Fruit fly (Drosophila melanogaster) whole organism, embryonic: ENCODE data around the gene BomT3.

ENCODE experiments used
- Asciz ChIP-seq: fragments of 200-800 bp; sonication (Bioruptor generic); optimal IDR thresholded peaks from 2 replicates; lab custom pipeline; 2017; ENCODE audit warnings: missing biosample characterization, mild to moderate bottlenecking, missing genetic modification characterization, missing genetic modification reagents
- BtbVII ChIP-seq: fragments of 200-800 bp; sonication (Bioruptor generic); optimal IDR thresholded peaks from 3 replicates; lab custom pipeline; 2017; ENCODE audit warnings: missing biosample characterization, mild to moderate bottlenecking, missing genetic modification characterization
- CG10321 ChIP-seq: fragments of 200-800 bp; sonication (Bioruptor generic); IDR thresholded peaks from 2 replicates; pipeline ENCODE4 v1.3.6; 2022; ENCODE audit warnings: missing biosample characterization, missing genetic modification characterization
- CG10366 ChIP-seq: fragments of 200-800 bp; sonication (Bioruptor generic); IDR thresholded peaks from 2 replicates; pipeline ENCODE4 v1.3.6; 2022; ENCODE audit warnings: missing biosample characterization, missing genetic modification characterization
- CG11723 ChIP-seq: fragments of 200-800 bp; sonication (Bioruptor generic); optimal IDR thresholded peaks from 2 replicates; lab custom pipeline; 2017; ENCODE audit warnings: missing biosample characterization, mild to moderate bottlenecking, missing genetic modification characterization
- CG15479 ChIP-seq: fragments of 200-800 bp; sonication (Bioruptor generic); optimal IDR thresholded peaks from 3 replicates; lab custom pipeline; 2019; ENCODE audit warnings: missing biosample characterization, mild to moderate bottlenecking, missing genetic modification characterization, moderate library complexity
- CG16779 ChIP-seq: fragments of 200-800 bp; sonication (Bioruptor generic); IDR thresholded peaks from 2 replicates; pipeline ENCODE4 v1.3.6; 2022; ENCODE audit warnings: missing biosample characterization, missing genetic modification characterization
- CG16815 ChIP-seq: fragments of 200-800 bp; sonication (Bioruptor generic); optimal IDR thresholded peaks from 3 replicates; lab custom pipeline; 2017; ENCODE audit warnings: missing biosample characterization, mild to moderate bottlenecking, missing genetic modification characterization
- CG16863 ChIP-seq: fragments of 200-800 bp; sonication (Bioruptor generic); optimal IDR thresholded peaks from 3 replicates; lab custom pipeline; 2016; ENCODE audit warnings: missing biosample characterization, missing genetic modification characterization
- CG17568 ChIP-seq: fragments of 200-800 bp; sonication (Bioruptor generic); optimal IDR thresholded peaks from 2 replicates; lab custom pipeline; 2018; ENCODE audit warnings: missing biosample characterization, mild to moderate bottlenecking, missing genetic modification characterization, moderate library complexity
- CG18262 ChIP-seq: fragments of 200-800 bp; optimal IDR thresholded peaks from 3 replicates; lab custom pipeline; 2019; ENCODE audit warnings: missing biosample characterization, mild to moderate bottlenecking, missing genetic modification characterization, moderate library complexity
- CG18619 ChIP-seq: fragments of 200-800 bp; sonication (Bioruptor generic); optimal IDR thresholded peaks from 3 replicates; lab custom pipeline; 2017; ENCODE audit warnings: missing biosample characterization, mild to moderate bottlenecking, missing genetic modification characterization
- CG30020 ChIP-seq: fragments of 200-800 bp; optimal IDR thresholded peaks from 2 replicates; lab custom pipeline; 2019; ENCODE audit warnings: missing biosample characterization, mild to moderate bottlenecking, missing genetic modification characterization, moderate library complexity
- CG32767 ChIP-seq: fragments of 200-800 bp; sonication (Bioruptor generic); IDR thresholded peaks from 2 replicates; pipeline ENCODE4 v1.3.6; 2022; ENCODE audit warnings: missing biosample characterization, missing genetic modification characterization
- CG42726 ChIP-seq: fragments of 200-800 bp; sonication (Bioruptor generic); IDR thresholded peaks from 2 replicates; pipeline ENCODE4 v1.3.6; 2022; ENCODE audit warnings: missing biosample characterization, missing genetic modification characterization; ENCODE audit not compliant: partially characterized antibody
- CG5245 ChIP-seq: fragments of 200-800 bp; sonication (Bioruptor generic); optimal IDR thresholded peaks from 3 replicates; lab custom pipeline; 2016; ENCODE audit warnings: missing biosample characterization, missing genetic modification characterization
- CG6175 ChIP-seq: fragments of 200-800 bp; sonication (Bioruptor generic); IDR thresholded peaks from 3 replicates; pipeline ENCODE4 v1.3.6; 2022; ENCODE audit warnings: missing biosample characterization, missing genetic modification characterization
- CG9437 ChIP-seq: fragments of 200-800 bp; sonication (Bioruptor generic); optimal IDR thresholded peaks from 2 replicates; lab custom pipeline; 2018; ENCODE audit warnings: missing biosample characterization, mild to moderate bottlenecking, missing genetic modification characterization
- CHES-1-like ChIP-seq: fragments of 200-800 bp; sonication (Bioruptor generic); optimal IDR thresholded peaks from 2 replicates; lab custom pipeline; 2016; ENCODE audit warnings: missing biosample characterization, missing genetic modification characterization
- Camta ChIP-seq: fragments of 200-800 bp; sonication (Bioruptor generic); optimal IDR thresholded peaks from 2 replicates; lab custom pipeline; 2016; ENCODE audit warnings: missing biosample characterization, missing genetic modification characterization
- Dip3 ChIP-seq: fragments of 200-800 bp; sonication (Bioruptor generic); optimal IDR thresholded peaks from 3 replicates; lab custom pipeline; 2016; ENCODE audit warnings: missing biosample characterization, missing genetic modification characterization
- Doc2 ChIP-seq: fragments of 200-800 bp; sonication (Bioruptor generic); IDR thresholded peaks from 2 replicates; pipeline ENCODE4 v1.3.6; 2022; ENCODE audit warnings: missing biosample characterization, missing genetic modification characterization
- E2f2 ChIP-seq: fragments of 200-800 bp; sonication (Bioruptor generic); IDR thresholded peaks from 2 replicates; pipeline ENCODE4 v1.3.6; 2022; ENCODE audit warnings: missing biosample characterization, missing genetic modification characterization
- HLH3B ChIP-seq: fragments of 200-800 bp; sonication (Bioruptor generic); IDR thresholded peaks from 2 replicates; pipeline ENCODE4 v1.3.6; 2022; ENCODE audit warnings: missing biosample characterization, missing genetic modification characterization
- HmgD ChIP-seq: fragments of 200-800 bp; sonication (Bioruptor generic); optimal IDR thresholded peaks from 3 replicates; lab custom pipeline; 2016; ENCODE audit warnings: missing biosample characterization, missing genetic modification characterization
- Hr3 ChIP-seq: fragments of 200-800 bp; sonication (Bioruptor generic); optimal IDR thresholded peaks from 3 replicates; lab custom pipeline; 2016; ENCODE audit warnings: missing biosample characterization, missing genetic modification characterization
- Lim3 ChIP-seq: fragments of 200-800 bp; sonication (Bioruptor generic); IDR thresholded peaks from 2 replicates; pipeline ENCODE4 v1.3.6; 2022; ENCODE audit warnings: missing biosample characterization, missing genetic modification characterization
- Max ChIP-seq: fragments of 200-800 bp; sonication (Bioruptor generic); optimal IDR thresholded peaks from 2 replicates; lab custom pipeline; 2016; ENCODE audit warnings: missing biosample characterization, mild to moderate bottlenecking, missing genetic modification characterization
- Mes4 ChIP-seq: fragments of 200-800 bp; sonication (Bioruptor generic); optimal IDR thresholded peaks from 2 replicates; lab custom pipeline; 2016; ENCODE audit warnings: missing biosample characterization, missing genetic modification characterization
- Ptx1 ChIP-seq: fragments of 200-800 bp; sonication (Bioruptor generic); IDR thresholded peaks from 2 replicates; pipeline ENCODE4 v1.3.6; 2022; ENCODE audit warnings: missing biosample characterization, missing genetic modification characterization
- Rx ChIP-seq: fragments of 200-800 bp; sonication (Bioruptor generic); IDR thresholded peaks from 2 replicates; pipeline ENCODE4 v1.3.6; 2022; ENCODE audit warnings: missing biosample characterization, missing genetic modification characterization
- ab ChIP-seq: fragments of 200-800 bp; sonication (Bioruptor generic); optimal IDR thresholded peaks from 2 replicates; lab custom pipeline; 2016; ENCODE audit warnings: missing biosample characterization, missing genetic modification characterization
- amos ChIP-seq: fragments of 200-800 bp; sonication (Bioruptor generic); IDR thresholded peaks from 2 replicates; pipeline ENCODE4 v1.3.6; 2022; ENCODE audit warnings: missing biosample characterization, missing genetic modification characterization; ENCODE audit not compliant: partially characterized antibody
- cwo ChIP-seq: fragments of 200-800 bp; sonication (Bioruptor generic); optimal IDR thresholded peaks from 3 replicates; lab custom pipeline; 2017; ENCODE audit warnings: missing biosample characterization, missing genetic modification characterization, mild to moderate bottlenecking, moderate library complexity, missing genetic modification reagents
- eyg ChIP-seq: fragments of 200-800 bp; sonication (Bioruptor generic); optimal IDR thresholded peaks from 3 replicates; lab custom pipeline; 2016; ENCODE audit warnings: missing biosample characterization, missing genetic modification characterization
- fd102C ChIP-seq: fragments of 200-800 bp; sonication (Bioruptor generic); optimal IDR thresholded peaks from 2 replicates; lab custom pipeline; 2018; ENCODE audit warnings: missing biosample characterization, mild to moderate bottlenecking, missing genetic modification characterization, moderate library complexity
- fd64A ChIP-seq: fragments of 200-800 bp; sonication (Bioruptor generic); optimal IDR thresholded peaks from 3 replicates; lab custom pipeline; 2018; ENCODE audit warnings: missing biosample characterization, mild to moderate bottlenecking, missing genetic modification characterization
- fu2 ChIP-seq: fragments of 200-800 bp; sonication (Bioruptor generic); optimal IDR thresholded peaks from 2 replicates; lab custom pipeline; 2016; ENCODE audit warnings: missing biosample characterization, missing genetic modification characterization
- gcm ChIP-seq: fragments of 200-800 bp; sonication (Bioruptor generic); optimal IDR thresholded peaks from 2 replicates; lab custom pipeline; 2019; ENCODE audit warnings: missing biosample characterization, mild to moderate bottlenecking, missing genetic modification characterization, moderate library complexity
- gro ChIP-seq: fragments of 200-800 bp; sonication (Bioruptor generic); optimal IDR thresholded peaks from 2 replicates; lab custom pipeline; 2016; ENCODE audit warnings: missing biosample characterization, missing genetic modification characterization
- insv ChIP-seq, 2 experiments: fragments of 200-800 bp; sonication (Bioruptor generic); optimal IDR thresholded peaks; 3 replicates each; lab custom pipeline; 2016 to 2018; ENCODE audit warnings: missing biosample characterization in 2 of 2, missing genetic modification characterization in 2 of 2
- kay ChIP-seq: fragments of 200-800 bp; sonication (Bioruptor generic); optimal IDR thresholded peaks from 2 replicates; lab custom pipeline; 2016; ENCODE audit warnings: missing biosample characterization, missing genetic modification characterization
- mld ChIP-seq: fragments of 200-800 bp; sonication (Bioruptor generic); IDR thresholded peaks from 3 replicates; pipeline ENCODE4 v1.3.6; 2022; ENCODE audit warnings: missing biosample characterization, missing genetic modification characterization; ENCODE audit not compliant: partially characterized antibody
- pfk ChIP-seq: fragments of 200-800 bp; sonication (Bioruptor generic); optimal IDR thresholded peaks from 2 replicates; lab custom pipeline; 2018; ENCODE audit warnings: missing biosample characterization, mild to moderate bottlenecking, missing genetic modification characterization, moderate library complexity
- psq ChIP-seq: fragments of 200-800 bp; sonication (Bioruptor generic); optimal IDR thresholded peaks from 2 replicates; lab custom pipeline; 2017; ENCODE audit warnings: missing biosample characterization, missing genetic modification characterization
- row ChIP-seq: fragments of 200-800 bp; sonication (Bioruptor generic); IDR thresholded peaks from 3 replicates; pipeline ENCODE4 v1.3.6; 2022; ENCODE audit warnings: missing biosample characterization, missing genetic modification characterization
- sc ChIP-seq, 3 experiments: fragments of >200 bp in 2 of 3; fragments of 200-800 bp in 1 of 3; sonication (Bioruptor generic) in 1 of 3; optimal IDR thresholded peaks; 2 replicates in 2 of 3; 3 replicates in 1 of 3; lab custom pipeline; 2017; ENCODE audit warnings: mild to moderate bottlenecking in 1 of 3, missing biosample characterization in 1 of 3, missing genetic modification characterization in 1 of 3, missing genetic modification reagents in 1 of 3
- schlank ChIP-seq: fragments of 200-800 bp; sonication (Bioruptor generic); optimal IDR thresholded peaks from 2 replicates; lab custom pipeline; 2018; ENCODE audit warnings: missing biosample characterization, mild to moderate bottlenecking, missing genetic modification characterization
- sisA ChIP-seq: fragments of 200-800 bp; sonication (Bioruptor generic); IDR thresholded peaks from 2 replicates; pipeline ENCODE4 v1.3.6; 2022; ENCODE audit warnings: missing biosample characterization, missing genetic modification characterization
- vvl ChIP-seq: fragments of 200-800 bp; sonication (Bioruptor generic); IDR thresholded peaks from 2 replicates; pipeline ENCODE4 v1.3.6; 2022; ENCODE audit warnings: missing biosample characterization, missing genetic modification characterization

BomT3 gene

dm6 chr3R:22133337-22134014, 47.3 kb upstream of the BomT3 start, which contains the start of gene SKIP (continued):
- TF ChIP-seq Asciz (GFP tag; lab: Kevin White, UChicago): no peak
- TF ChIP-seq amos (GFP tag; lab: Robert Waterston, UW): peak; percentile 46
- TF ChIP-seq CG42726 (GFP tag; lab: Robert Waterston, UW): peak; percentile 76
- peak; percentile 14 for TF ChIP-seq CG18262
- TF ChIP-seq CG9437 (GFP tag; lab: Kevin White, UChicago): no peak
- no peak for TF ChIP-seq CG18619 (GFP tag; lab: Kevin White, UChicago)
- TF ChIP-seq insv (GFP tag; optimal IDR thresholded peaks at IDR 0.05; lab: Kevin White, UChicago): peak in 1 of 2 experiments; percentile 36
- TF ChIP-seq Mes4 (GFP tag; lab: Kevin White, UChicago): no peak
- no peak for TF ChIP-seq CG17568 (GFP tag; lab: Kevin White, UChicago)
- TF ChIP-seq HLH3B: no peak
- TF ChIP-seq Max (GFP tag; lab: Kevin White, UChicago): peak; percentile 57
- no peak for TF ChIP-seq sc (optimal IDR thresholded peaks at IDR 0.05; lab: Kevin White, UChicago)
- no peak for TF ChIP-seq sc (GFP tag; optimal IDR thresholded peaks at IDR 0.05; lab: Kevin White, UChicago)
- TF ChIP-seq CG10366 (GFP tag; lab: Robert Waterston, UW): no peak
- TF ChIP-seq CG16779 (GFP tag; lab: Robert Waterston, UW): no peak
- TF ChIP-seq Hr3 (GFP tag; lab: Kevin White, UChicago): no peak
- TF ChIP-seq schlank (tag; lab: Kevin White, UChicago): no peak
- TF ChIP-seq Rx (GFP tag; lab: Robert Waterston, UW): no peak
- TF ChIP-seq eyg (GFP tag; lab: Kevin White, UChicago): peak; percentile 8
- TF ChIP-seq pfk: no peak
- TF ChIP-seq E2f2 (GFP tag; lab: Robert Waterston, UW): peak; percentile 70
- TF ChIP-seq row (GFP tag; lab: Robert Waterston, UW): peak; percentile 8; the same call in 1 of the 3 replicates
- TF ChIP-seq gro (GFP tag; lab: Kevin White, UChicago): peak; percentile 65
- TF ChIP-seq BtbVII (GFP tag; lab: Kevin White, UChicago): no peak
- no peak for TF ChIP-seq CG15479 (GFP tag; lab: Kevin White, UChicago)
- no peak for TF ChIP-seq ab (GFP tag; lab: Kevin White, UChicago)
- no peak for TF ChIP-seq CG6175 (GFP tag; lab: Robert Waterston, UW)
- no peak for TF ChIP-seq Doc2 (GFP tag; lab: Robert Waterston, UW)
- peak; percentile 35; the same call in 1 of the 2 replicates for TF ChIP-seq CG10321 (GFP tag; lab: Robert Waterston, UW)
- TF ChIP-seq vvl (GFP tag; lab: Robert Waterston, UW): peak; percentile 77
- no peak for TF ChIP-seq kay (GFP tag; lab: Kevin White, UChicago)
- TF ChIP-seq gcm (GFP tag; lab: Kevin White, UChicago): peak; percentile 9
- TF ChIP-seq mld: peak; percentile 55; the same call in 1 of the 3 replicates
- TF ChIP-seq HmgD: peak; percentile 13
- peak; percentile 55 for TF ChIP-seq fd102C
- no peak for TF ChIP-seq sisA (GFP tag; lab: Robert Waterston, UW)
- no peak for TF ChIP-seq Camta (GFP tag; lab: Kevin White, UChicago)
- TF ChIP-seq cwo: no peak
- peak; percentile 52 for TF ChIP-seq CG5245 (GFP tag; lab: Kevin White, UChicago)
- no peak for TF ChIP-seq CG11723 (GFP tag; lab: Kevin White, UChicago)
- peak; percentile 40 for TF ChIP-seq fd64A (GFP tag; lab: Kevin White, UChicago)
- no peak for TF ChIP-seq CG16815 (GFP tag; lab: Kevin White, UChicago)
- TF ChIP-seq fu2 (GFP tag; lab: Kevin White, UChicago): no peak
- TF ChIP-seq Lim3 (GFP tag; lab: Robert Waterston, UW): no peak
- TF ChIP-seq CG32767 (GFP tag; lab: Robert Waterston, UW): no peak
- no peak for TF ChIP-seq CG16863 (GFP tag; lab: Kevin White, UChicago)
- no peak for TF ChIP-seq Dip3 (GFP tag; lab: Kevin White, UChicago)
- no peak for TF ChIP-seq psq
- TF ChIP-seq Ptx1: no peak
- peak; percentile 29 for TF ChIP-seq CHES-1-like (GFP tag; lab: Kevin White, UChicago)
- no peak for TF ChIP-seq CG30020 (tag; lab: Kevin White, UChicago)
